Fruit fly (Drosophila melanogaster): ENCODE data around the gene CG31441.

CG31441 gene

DNA sequence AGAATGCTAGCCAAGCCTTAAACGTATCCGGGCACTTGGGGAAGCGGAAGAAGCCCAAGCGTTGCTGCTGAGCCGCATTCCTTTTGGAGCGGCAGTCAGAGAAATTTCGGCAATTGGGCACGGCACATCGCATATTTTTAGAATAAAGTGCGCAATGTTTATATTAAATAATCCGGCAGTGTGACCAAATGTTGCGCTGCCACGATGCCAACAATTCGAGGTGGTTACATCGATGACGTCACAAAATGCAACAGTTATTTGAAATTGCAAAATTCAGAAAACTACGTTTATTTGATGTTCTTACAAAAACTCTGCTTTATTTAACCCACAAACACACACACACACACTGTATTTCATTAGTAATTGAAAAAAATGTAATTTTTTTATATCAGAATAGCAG is 16.2 kb upstream of the CG31441 start, which contains the start of gene CG6689 (continued):
- TF ChIP-seq az2 (GFP tag; optimal IDR thresholded peaks at IDR 0.05): no peak
- peak; percentile 1 for TF ChIP-seq CG4854 (GFP tag; optimal IDR thresholded peaks at IDR 0.05)
- peak; percentile 26 for TF ChIP-seq CG13775 (GFP tag; optimal IDR thresholded peaks at IDR 0.05)
- TF ChIP-seq HmgZ (tag; optimal IDR thresholded peaks at IDR 0.05): peak; percentile 64
- no peak for TF ChIP-seq Dfd (GFP tag; optimal IDR thresholded peaks at IDR 0.05)
- no peak for TF ChIP-seq Atf-2 (GFP tag; optimal IDR thresholded peaks at IDR 0.05)
- no peak for TF ChIP-seq sr (GFP tag; IDR thresholded peaks at IDR 0.05)
- TF ChIP-seq CG33557 (GFP tag; optimal IDR thresholded peaks at IDR 0.05): no peak
- peak; percentile 47 for TF ChIP-seq gro (GFP tag; optimal IDR thresholded peaks at IDR 0.05)
- TF ChIP-seq CG34376 (GFP tag; optimal IDR thresholded peaks at IDR 0.05): peak; percentile 49
- TF ChIP-seq TFAM (GFP tag; optimal IDR thresholded peaks at IDR 0.05): no peak
- TF ChIP-seq CG17359 (tag; optimal IDR thresholded peaks at IDR 0.05): no peak
- TF ChIP-seq inv (GFP tag; IDR thresholded peaks at IDR 0.05; ENCODE audit: partially characterized antibody): 0 out of 2 replicates have a peak, but pooled peaks have one; percentile 28
- TF ChIP-seq Nf-YA (GFP tag; IDR thresholded peaks at IDR 0.05): no peak
- TF ChIP-seq row (GFP tag; IDR thresholded peaks at IDR 0.05): peak; percentile 92
- TF ChIP-seq trh (GFP tag; optimal IDR thresholded peaks at IDR 0.05): no peak
- TF ChIP-seq Mes4 (GFP tag; optimal IDR thresholded peaks at IDR 0.05): no peak
- TF ChIP-seq CTCF (GFP tag; optimal IDR thresholded peaks at IDR 0.05): peak; percentile 12
- TF ChIP-seq ftz-f1 (GFP tag; optimal IDR thresholded peaks at IDR 0.05): peak; percentile 77
- no peak for TF ChIP-seq CG17829 (tag; optimal IDR thresholded peaks at IDR 0.05)
- TF ChIP-seq toy (GFP tag; IDR thresholded peaks at IDR 0.05): no peak
- no peak for TF ChIP-seq Taf1 (GFP tag; IDR thresholded peaks at IDR 0.05)
- peak; percentile 25 for TF ChIP-seq grau (tag; optimal IDR thresholded peaks at IDR 0.05)
- TF ChIP-seq CG13296 (GFP tag; optimal IDR thresholded peaks at IDR 0.05): peak; percentile 15
- no peak for TF ChIP-seq vnd (GFP tag; IDR thresholded peaks at IDR 0.05; ENCODE audit: partially characterized antibody)
- TF ChIP-seq gt (GFP tag; IDR thresholded peaks at IDR 0.05): no peak
- peak; percentile 19 for TF ChIP-seq nmo (GFP tag; optimal IDR thresholded peaks at IDR 0.05)
- peak; percentile 32; the same call in 1 of the 2 replicates for TF ChIP-seq Bgb (GFP tag; IDR thresholded peaks at IDR 0.05; ENCODE audit: partially characterized antibody)
- TF ChIP-seq CG17802 (tag; optimal IDR thresholded peaks at IDR 0.05): no peak
- TF ChIP-seq Dip3 (GFP tag; optimal IDR thresholded peaks at IDR 0.05): no peak
- TF ChIP-seq bab2 (GFP tag; optimal IDR thresholded peaks at IDR 0.05): no peak
- TF ChIP-seq oc (tag; optimal IDR thresholded peaks at IDR 0.05): peak; percentile 63
- no peak for TF ChIP-seq mld (GFP tag; IDR thresholded peaks at IDR 0.05; ENCODE audit: partially characterized antibody)
- no peak for TF ChIP-seq ac (GFP tag; optimal IDR thresholded peaks at IDR 0.05)
- peak; percentile 16 for TF ChIP-seq gem (tag; optimal IDR thresholded peaks at IDR 0.05)
- no peak; the same call in 1 of the 2 replicates for TF ChIP-seq slbo (GFP tag; IDR thresholded peaks at IDR 0.05)
- peak; percentile 1 for TF ChIP-seq CG12769 (tag; optimal IDR thresholded peaks at IDR 0.05)
- no peak for TF ChIP-seq Hand (GFP tag; optimal IDR thresholded peaks at IDR 0.05)
- TF ChIP-seq slp2 (GFP tag; optimal IDR thresholded peaks at IDR 0.05): no peak
- TF ChIP-seq NC2β (GFP tag; optimal IDR thresholded peaks at IDR 0.05): no peak
- TF ChIP-seq CG16815 (GFP tag; optimal IDR thresholded peaks at IDR 0.05): no peak
- TF ChIP-seq ewg (GFP tag; optimal IDR thresholded peaks at IDR 0.05): peak; percentile 37
- no peak for TF ChIP-seq CG17385 (GFP tag; optimal IDR thresholded peaks at IDR 0.05)
- no peak for TF ChIP-seq Abd-B (GFP tag; optimal IDR thresholded peaks at IDR 0.05)
- no peak for TF ChIP-seq pfk (GFP tag; optimal IDR thresholded peaks at IDR 0.05)
- no peak for TF ChIP-seq gsb (GFP tag; IDR thresholded peaks at IDR 0.05)
- TF ChIP-seq zfh2 (GFP tag; optimal IDR thresholded peaks at IDR 0.05): peak; percentile 10
- no peak for TF ChIP-seq CG4360 (GFP tag; IDR thresholded peaks at IDR 0.05)
- no peak for TF ChIP-seq tin (GFP tag; optimal IDR thresholded peaks at IDR 0.05)
- no peak for TF ChIP-seq hkb (optimal IDR thresholded peaks at IDR 0.05)
- no peak for TF ChIP-seq hkb (GFP tag; IDR thresholded peaks at IDR 0.05)
- peak; percentile 28 for TF ChIP-seq CG30020 (tag; optimal IDR thresholded peaks at IDR 0.05)

Measured in whole organism, embryonic.